Fruit fly (Drosophila melanogaster): ENCODE data around the gene CG13807.

Gene CG13807

DNA sequence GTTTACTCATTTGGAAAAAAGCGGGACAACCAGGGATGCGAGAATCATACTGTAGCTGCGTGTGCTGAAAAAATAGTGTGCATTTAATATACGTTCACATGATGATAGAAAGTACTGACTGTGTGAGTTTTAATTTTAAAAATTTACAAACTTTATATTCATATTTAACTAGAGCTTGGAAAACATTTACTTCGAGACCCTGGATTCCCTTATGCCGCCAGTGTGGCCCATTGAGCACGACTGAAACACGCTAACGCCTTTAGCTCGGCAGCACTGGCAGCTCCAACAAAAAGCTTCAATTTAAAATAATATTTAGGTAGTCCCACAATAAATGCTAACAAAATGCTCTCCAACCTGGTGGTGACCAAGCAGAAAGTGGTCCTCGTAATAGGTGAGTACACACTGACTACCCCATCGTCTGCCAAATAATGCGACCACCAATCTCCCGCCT lies 5.3 kb upstream of the CG13807 start, which contains the start of the genes CG1275 and Elp5 (continued):
- TF ChIP-seq run (tag; optimal IDR thresholded peaks at IDR 0.05) (peak; percentile 95), CG30020 (tag; optimal IDR thresholded peaks at IDR 0.05) (peak; percentile 85), Ets97D (GFP tag; optimal IDR thresholded peaks at IDR 0.05) (peak; percentile 95), CG4730 (GFP tag; IDR thresholded peaks at IDR 0.05) (peak; percentile 99), Mad (GFP tag; optimal IDR thresholded peaks at IDR 0.05) (peak; percentile 97), pan (optimal IDR thresholded peaks at IDR 0.05) (no peak), pan (GFP tag; optimal IDR thresholded peaks at IDR 0.05 in 1 of 2, IDR thresholded peaks at IDR 0.05 in 1 of 2) (peak in 1 of 2 experiments; percentile 100), CG6854 (GFP tag; optimal IDR thresholded peaks at IDR 0.05) (peak; percentile 88), bigmax (GFP tag; optimal IDR thresholded peaks at IDR 0.05) (peak; percentile 75), tgo (GFP tag; IDR thresholded peaks at IDR 0.05) (peak; percentile 100), Oli (tag; optimal IDR thresholded peaks at IDR 0.05) (peak; percentile 98), CG8478 (optimal IDR thresholded peaks at IDR 0.05) (no peak), Ada2b (GFP tag; IDR thresholded peaks at IDR 0.05) (peak; percentile 99), CG4820 (GFP tag; optimal IDR thresholded peaks at IDR 0.05) (peak; percentile 94), tx (GFP tag; optimal IDR thresholded peaks at IDR 0.05) (peak; percentile 96), CG15073 (GFP tag; optimal IDR thresholded peaks at IDR 0.05) (peak; percentile 84), CG4424 (GFP tag; optimal IDR thresholded peaks at IDR 0.05) (peak; percentile 98), sens (GFP tag) (peak; percentile 98), chif (GFP tag; optimal IDR thresholded peaks at IDR 0.05) (peak; percentile 95 to 97), CG33213 (GFP tag; optimal IDR thresholded peaks at IDR 0.05) (peak; percentile 96), Myb (GFP tag; optimal IDR thresholded peaks at IDR 0.05) (peak; percentile 85), yki (optimal IDR thresholded peaks at IDR 0.05) (no peak), exex (tag; optimal IDR thresholded peaks at IDR 0.05) (peak; percentile 94), luna (GFP tag; optimal IDR thresholded peaks at IDR 0.05) (peak; percentile 88), Lim3 (GFP tag; IDR thresholded peaks at IDR 0.05) (peak; percentile 98), CG17359 (tag; optimal IDR thresholded peaks at IDR 0.05) (peak; percentile 99), CG13296 (GFP tag; optimal IDR thresholded peaks at IDR 0.05) (peak; percentile 98), pb (GFP tag; optimal IDR thresholded peaks at IDR 0.05) (peak; percentile 94), crol (GFP tag; IDR thresholded peaks at IDR 0.05) (peak; percentile 84), jigr1 (GFP tag; IDR thresholded peaks at IDR 0.05) (peak; percentile 98), CG34376 (GFP tag; optimal IDR thresholded peaks at IDR 0.05) (peak; percentile 97), cas (GFP tag; IDR thresholded peaks at IDR 0.05) (peak; percentile 99), hkb (optimal IDR thresholded peaks at IDR 0.05) (no peak), hkb (GFP tag; IDR thresholded peaks at IDR 0.05) (peak; percentile 99), Lhr (GFP tag; optimal IDR thresholded peaks at IDR 0.05) (peak; percentile 94), B-H2 (GFP tag; optimal IDR thresholded peaks at IDR 0.05) (peak; percentile 98), vvl (GFP tag; IDR thresholded peaks at IDR 0.05) (peak; percentile 100), HHEX (GFP tag; optimal IDR thresholded peaks at IDR 0.05) (peak; percentile 98), CG4854 (GFP tag; optimal IDR thresholded peaks at IDR 0.05) (peak; percentile 97), Aef1 (GFP tag; IDR thresholded peaks at IDR 0.05) (peak; percentile 99), CG17328 (GFP tag; IDR thresholded peaks at IDR 0.05) (peak; percentile 99), tin (GFP tag; optimal IDR thresholded peaks at IDR 0.05) (peak; percentile 97), ase (GFP tag; IDR thresholded peaks at IDR 0.05) (peak; percentile 100), eyg (GFP tag; optimal IDR thresholded peaks at IDR 0.05) (peak; percentile 94), CG6765 (GFP tag; optimal IDR thresholded peaks at IDR 0.05) (peak; percentile 94), CG14860 (GFP tag; IDR thresholded peaks at IDR 0.05; ENCODE audit: partially characterized antibody) (no peak), ERR (GFP tag; optimal IDR thresholded peaks at IDR 0.05) (peak; percentile 94), psq (GFP tag; optimal IDR thresholded peaks at IDR 0.05) (peak; percentile 91), BtbVII (GFP tag; optimal IDR thresholded peaks at IDR 0.05) (peak; percentile 92), CG10267 (tag; optimal IDR thresholded peaks at IDR 0.05) (peak; percentile 92), CG3163 (GFP tag; optimal IDR thresholded peaks at IDR 0.05) (peak; percentile 82), Awh (GFP tag; IDR thresholded peaks at IDR 0.05) (peak; percentile 100), CG4328 (GFP tag; optimal IDR thresholded peaks at IDR 0.05) (peak; percentile 93)

Data from whole organism, embryonic.